Worm (Caenorhabditis elegans) whole organism, mixed stage, embryonic: ENCODE data around the gene clec-151.

ENCODE experiments used
- M03D4.4 ChIP-seq: sonication (generic microtip); optimal IDR thresholded peaks from 2 replicates; lab custom pipeline; 2017; ENCODE audit warnings: mild to moderate bottlenecking, missing genetic modification characterization, missing compliant biosample characterization
- blmp-1 ChIP-seq: fragments of 150-350 bp; optimal IDR thresholded peaks from 2 replicates; lab custom pipeline; 2014; ENCODE audit warnings: missing biosample characterization, missing genetic modification characterization
- ceh-39 ChIP-seq: fragments of 150-350 bp; optimal IDR thresholded peaks from 2 replicates; lab custom pipeline; 2014; ENCODE audit warnings: missing biosample characterization, missing genetic modification characterization
- ceh-43 ChIP-seq: fragments of 200-800 bp; sonication (Bioruptor generic); optimal IDR thresholded peaks from 2 replicates; lab custom pipeline; 2018; ENCODE audit warnings: mild to moderate bottlenecking, missing genetic modification characterization, moderate library complexity, missing compliant biosample characterization
- ceh-83 ChIP-seq: fragments of 200-800 bp; sonication (Bioruptor generic); optimal IDR thresholded peaks from 2 replicates; lab custom pipeline; 2018; ENCODE audit warnings: mild to moderate bottlenecking, missing genetic modification characterization, missing compliant biosample characterization
- ces-1 ChIP-seq: fragments of 150-350 bp; optimal IDR thresholded peaks from 2 replicates; lab custom pipeline; 2014; ENCODE audit warnings: missing biosample characterization, missing genetic modification reagents, missing genetic modification characterization
- cnd-1 ChIP-seq: fragments of 200-800 bp; sonication (Bioruptor generic); optimal IDR thresholded peaks from 2 replicates; lab custom pipeline; 2018; ENCODE audit warnings: mild to moderate bottlenecking, missing genetic modification characterization, missing compliant biosample characterization
- drap-1 ChIP-seq: fragments of 200-800 bp; sonication (Bioruptor generic); optimal IDR thresholded peaks from 3 replicates; lab custom pipeline; 2018; ENCODE audit warnings: mild to moderate bottlenecking, missing genetic modification characterization, missing compliant biosample characterization
- elt-1 ChIP-seq: sonication (generic microtip); optimal IDR thresholded peaks from 2 replicates; lab custom pipeline; 2017; ENCODE audit warnings: missing genetic modification characterization, mild to moderate bottlenecking, missing compliant biosample characterization, antibody characterized with exemption, moderate library complexity, borderline replicate concordance; ENCODE audit not compliant: insufficient read depth
- elt-3 ChIP-seq: fragments of 150-350 bp; optimal IDR thresholded peaks from 2 replicates; lab custom pipeline; 2014; ENCODE audit warnings: missing biosample characterization, missing genetic modification characterization
- flh-1 ChIP-seq: fragments of 200-800 bp; sonication (Bioruptor generic); optimal IDR thresholded peaks from 2 replicates; lab custom pipeline; 2018; ENCODE audit warnings: mild to moderate bottlenecking, missing genetic modification characterization, moderate library complexity, missing compliant biosample characterization
- ham-2 ChIP-seq: fragments of 200-800 bp; sonication (Bioruptor generic); optimal IDR thresholded peaks from 2 replicates; lab custom pipeline; 2018; ENCODE audit warnings: mild to moderate bottlenecking, missing genetic modification characterization, missing compliant biosample characterization
- hlh-1 ChIP-seq: fragments of 150-350 bp; optimal IDR thresholded peaks from 2 replicates; lab custom pipeline; 2014; ENCODE audit warnings: missing biosample characterization, missing genetic modification reagents, missing genetic modification characterization
- lin-13 ChIP-seq: fragments of 150-350 bp; optimal IDR thresholded peaks from 2 replicates; lab custom pipeline; 2014; ENCODE audit warnings: missing biosample characterization, missing genetic modification characterization
- lin-32 ChIP-seq: fragments of 200-800 bp; sonication (Bioruptor generic); optimal IDR thresholded peaks from 2 replicates; lab custom pipeline; 2018; ENCODE audit warnings: mild to moderate bottlenecking, missing genetic modification characterization, missing compliant biosample characterization
- lsy-2 ChIP-seq: fragments of 150-350 bp; optimal IDR thresholded peaks from 2 replicates; lab custom pipeline; 2014; ENCODE audit warnings: missing biosample characterization, missing genetic modification characterization
- mab-5 ChIP-seq: fragments of 150-350 bp; optimal IDR thresholded peaks from 2 replicates; lab custom pipeline; 2014; ENCODE audit warnings: missing biosample characterization, missing genetic modification characterization
- mep-1 ChIP-seq: fragments of 150-350 bp; optimal IDR thresholded peaks from 2 replicates; lab custom pipeline; 2017; ENCODE audit warnings: missing biosample characterization, missing genetic modification reagents, missing genetic modification characterization, inconsistent platforms
- nhr-12 ChIP-seq: fragments of 150-350 bp; optimal IDR thresholded peaks from 2 replicates; lab custom pipeline; 2014; ENCODE audit warnings: missing biosample characterization, missing genetic modification characterization
- nhr-2 ChIP-seq: fragments of 150-350 bp; optimal IDR thresholded peaks from 2 replicates; lab custom pipeline; 2014; ENCODE audit warnings: missing biosample characterization, missing genetic modification characterization
- nhr-237 ChIP-seq: fragments of 150-350 bp; optimal IDR thresholded peaks from 2 replicates; lab custom pipeline; 2014; ENCODE audit warnings: missing biosample characterization, missing genetic modification characterization
- nhr-28 ChIP-seq: fragments of 150-350 bp; optimal IDR thresholded peaks from 2 replicates; lab custom pipeline; 2014; ENCODE audit warnings: missing biosample characterization, missing genetic modification characterization
- nhr-76 ChIP-seq: sonication (generic microtip); optimal IDR thresholded peaks from 2 replicates; lab custom pipeline; 2017; ENCODE audit warnings: missing biosample characterization, missing genetic modification characterization
- pha-4 ChIP-seq: fragments of 150-350 bp; optimal IDR thresholded peaks from 2 replicates; lab custom pipeline; 2018; ENCODE audit warnings: missing biosample characterization, missing genetic modification reagents, missing genetic modification characterization
- sem-2 ChIP-seq: fragments of 200-800 bp; sonication (Bioruptor generic); optimal IDR thresholded peaks from 2 replicates; lab custom pipeline; 2018; ENCODE audit warnings: mild to moderate bottlenecking, missing genetic modification characterization, missing compliant biosample characterization
- sptf-1 ChIP-seq: sonication (generic microtip); optimal IDR thresholded peaks from 2 replicates; lab custom pipeline; 2017; ENCODE audit warnings: mild to moderate bottlenecking, missing genetic modification characterization, moderate library complexity, missing compliant biosample characterization
- tbx-8 ChIP-seq: fragments of 200-800 bp; sonication (Bioruptor generic); optimal IDR thresholded peaks from 2 replicates; lab custom pipeline; 2018; ENCODE audit warnings: mild to moderate bottlenecking, missing genetic modification characterization, moderate library complexity, missing compliant biosample characterization
- unc-120 ChIP-seq: sonication (generic microtip); optimal IDR thresholded peaks from 2 replicates; lab custom pipeline; 2017; ENCODE audit warnings: missing genetic modification characterization, missing compliant biosample characterization; ENCODE audit not compliant: poor library complexity, severe bottlenecking
- unc-39 ChIP-seq: fragments of 150-350 bp; optimal IDR thresholded peaks from 2 replicates; lab custom pipeline; 2014; ENCODE audit warnings: missing biosample characterization, missing genetic modification characterization
- unc-62 ChIP-seq: fragments of 150-350 bp; optimal IDR thresholded peaks from 2 replicates; lab custom pipeline; 2014; ENCODE audit warnings: missing biosample characterization, missing genetic modification reagents, missing genetic modification characterization
- zip-8 ChIP-seq: fragments of 150-350 bp; optimal IDR thresholded peaks from 2 replicates; lab custom pipeline; 2014; ENCODE audit warnings: missing biosample characterization, missing genetic modification characterization
- ztf-11 ChIP-seq: fragments of 150-350 bp; optimal IDR thresholded peaks from 2 replicates; lab custom pipeline; 2014; ENCODE audit warnings: missing biosample characterization, missing genetic modification characterization

clec-151 gene

DNA sequence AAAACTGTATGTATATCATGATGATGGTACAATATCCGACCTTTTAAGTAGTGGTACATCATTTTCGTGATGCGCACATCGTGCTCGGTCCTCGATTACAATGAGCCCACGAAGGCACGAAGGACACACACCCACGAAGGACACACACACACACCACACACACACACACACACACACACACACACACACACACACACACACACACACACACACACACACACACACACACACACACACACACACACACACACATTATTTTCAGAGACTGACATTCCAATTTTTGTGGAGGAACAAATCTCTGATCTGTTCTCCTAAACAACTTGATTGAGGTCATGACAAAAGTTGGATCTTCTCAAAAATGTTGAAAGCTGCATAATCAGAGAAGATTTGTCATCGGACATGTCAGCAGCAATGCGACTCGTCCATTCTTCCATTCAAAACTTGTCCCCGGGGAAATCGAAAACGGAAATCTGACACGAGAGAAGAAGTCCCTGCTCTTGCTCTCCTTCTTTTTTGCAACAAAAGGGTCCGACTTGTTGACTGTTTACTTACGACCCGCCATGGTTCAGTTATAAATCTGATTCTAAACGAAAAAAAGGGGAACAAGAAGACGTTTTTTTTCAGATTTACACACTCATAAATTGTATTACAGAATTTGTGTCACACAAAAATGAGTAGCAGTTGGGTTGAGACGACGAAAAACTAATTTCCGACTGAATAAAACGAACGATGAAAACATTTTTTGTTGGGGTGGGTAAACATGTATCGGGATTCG is 1.9 kb upstream of the clec-151 start:
- peak; percentile 37 for TF ChIP-seq cnd-1
- TF ChIP-seq ceh-39 (tag; lab: Kevin White, UChicago), result no peak
- no peak for TF ChIP-seq unc-39 (tag; lab: Kevin White, UChicago)
- TF ChIP-seq sem-2, result peak; percentile 53
- TF ChIP-seq blmp-1 (tag; lab: Kevin White, UChicago), result no peak
- peak; percentile 28 for TF ChIP-seq drap-1 (GFP tag; lab: Kevin White, UChicago)
- peak; percentile 52 for TF ChIP-seq M03D4.4 (tag; lab: Kevin White, UChicago)
- TF ChIP-seq lsy-2 (tag; lab: Kevin White, UChicago), result no peak

DNA sequence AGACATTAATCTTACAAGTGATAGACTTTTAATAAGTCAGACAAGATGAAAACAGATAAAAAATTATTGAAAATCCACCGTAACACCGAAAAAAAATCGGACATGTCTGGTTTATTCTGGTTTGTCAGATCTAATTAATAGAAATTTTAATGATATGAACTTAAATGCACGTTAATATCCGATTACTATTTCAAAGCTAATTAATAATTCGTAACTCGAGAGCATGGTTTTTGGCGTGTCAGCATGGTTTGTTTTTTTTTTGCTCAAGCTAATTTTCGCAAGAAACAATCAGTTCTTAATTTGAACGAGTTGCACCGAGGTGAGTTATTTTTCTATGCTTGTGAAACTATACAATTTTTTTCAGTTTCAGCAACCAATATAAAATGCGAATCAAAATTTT is 6.7 kb downstream of the clec-151 start, which contains the start of gene clec-153:
Gene clec-153 (plus strand): TSS at position 301 of the 400 bp plus-strand sequence.
- TF ChIP-seq ceh-39 (tag; lab: Kevin White, UChicago) (no peak), elt-1 (tag; lab: Kevin White, UChicago) (no peak), ces-1 (GFP tag; lab: Kevin White, UChicago) (no peak), nhr-237 (tag; lab: Kevin White, UChicago) (no peak), tbx-8 (GFP tag; lab: Kevin White, UChicago) (no peak), M03D4.4 (tag; lab: Kevin White, UChicago) (no peak), hlh-1 (tag; lab: Kevin White, UChicago) (no peak), nhr-28 (tag; lab: Kevin White, UChicago) (no peak), lin-13 (tag; lab: Kevin White, UChicago) (no peak), nhr-12 (tag; lab: Kevin White, UChicago) (no peak), sem-2 (no peak), unc-62 (no peak), flh-1 (no peak), blmp-1 (tag; lab: Kevin White, UChicago) (no peak), pha-4 (tag; lab: Kevin White, UChicago) (no peak), unc-120 (tag; lab: Kevin White, UChicago) (no peak), ztf-11 (tag; lab: Kevin White, UChicago) (no peak)

DNA sequence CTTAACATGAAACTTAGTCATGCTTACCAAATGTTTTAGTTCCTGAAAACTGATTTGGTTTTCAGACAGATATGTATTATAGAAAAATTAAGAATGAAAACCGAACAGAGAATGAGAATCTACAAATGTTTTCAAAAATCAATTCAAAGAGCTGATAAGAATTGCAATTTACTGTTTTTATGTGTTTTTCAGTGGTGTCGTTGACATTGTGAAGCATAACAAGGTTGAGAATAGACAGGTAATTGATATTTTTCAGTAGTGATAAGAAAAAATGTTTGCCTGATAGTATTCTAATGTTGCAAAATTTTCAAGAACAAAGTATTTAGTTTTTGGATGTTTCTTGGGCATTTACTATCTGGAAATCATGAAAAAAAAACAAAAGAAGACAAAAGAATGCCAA is 15.0 kb downstream of the clec-151 start, which contains the start of gene pfas-1:
Gene pfas-1 (minus strand): TSS at position 49 of the 400 bp plus-strand sequence.
- no peak for TF ChIP-seq elt-1 (tag; lab: Kevin White, UChicago)
- TF ChIP-seq lsy-2 (tag; lab: Kevin White, UChicago), result no peak
- no peak for TF ChIP-seq tbx-8 (GFP tag; lab: Kevin White, UChicago)
- TF ChIP-seq lin-13 (tag; lab: Kevin White, UChicago), result no peak
- no peak for TF ChIP-seq sptf-1 (tag; lab: Kevin White, UChicago)
- no peak for TF ChIP-seq M03D4.4 (tag; lab: Kevin White, UChicago)
- TF ChIP-seq unc-120 (tag; lab: Kevin White, UChicago), result no peak
- TF ChIP-seq elt-3, result no peak
- TF ChIP-seq nhr-12 (tag; lab: Kevin White, UChicago), result no peak
- TF ChIP-seq unc-62, result no peak
- TF ChIP-seq hlh-1 (tag; lab: Kevin White, UChicago), result no peak
- no peak for TF ChIP-seq cnd-1
- no peak for TF ChIP-seq mab-5 (tag; lab: Kevin White, UChicago)
- no peak for TF ChIP-seq nhr-237 (tag; lab: Kevin White, UChicago)
- TF ChIP-seq blmp-1 (tag; lab: Kevin White, UChicago), result no peak
- TF ChIP-seq pha-4 (tag; lab: Kevin White, UChicago), result no peak

DNA sequence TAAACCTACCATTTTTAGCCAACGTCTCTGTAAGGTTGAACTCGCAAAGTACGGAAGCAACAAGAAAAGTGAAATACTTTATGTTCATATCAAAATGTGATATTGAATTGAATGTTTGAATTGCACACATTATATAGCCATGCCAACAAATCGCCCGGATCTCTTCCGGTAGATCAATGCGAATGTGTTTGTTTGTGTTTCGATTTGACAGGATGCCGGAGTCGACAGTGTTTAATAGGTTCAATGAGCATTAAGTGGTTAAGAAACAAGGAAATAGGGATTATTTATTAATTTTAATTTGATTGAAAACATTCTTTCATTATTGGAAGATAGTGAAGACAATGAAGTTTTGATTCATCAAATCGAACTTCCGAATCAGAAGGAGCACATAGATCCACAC is 18.0 kb downstream of the clec-151 start, which contains the start of gene pqn-29:
Gene pqn-29 (minus strand): TSS at position 101 of the 400 bp plus-strand sequence.
- no peak for TF ChIP-seq zip-8
- TF ChIP-seq cnd-1, result no peak
- TF ChIP-seq lsy-2 (tag; lab: Kevin White, UChicago), result no peak
- TF ChIP-seq nhr-76, result no peak
- TF ChIP-seq ham-2 (GFP tag; lab: Kevin White, UChicago), result no peak
- TF ChIP-seq ceh-43 (GFP tag; lab: Kevin White, UChicago), result no peak
- TF ChIP-seq sptf-1 (tag; lab: Kevin White, UChicago), result no peak
- TF ChIP-seq elt-3, result no peak
- no peak for TF ChIP-seq mep-1
- TF ChIP-seq tbx-8 (GFP tag; lab: Kevin White, UChicago), result no peak
- TF ChIP-seq nhr-237 (tag; lab: Kevin White, UChicago), result no peak
- no peak for TF ChIP-seq nhr-2
- TF ChIP-seq unc-62, result no peak
- no peak for TF ChIP-seq lin-32 (GFP tag; lab: Kevin White, UChicago)
- TF ChIP-seq ceh-83 (GFP tag; lab: Kevin White, UChicago), result no peak
- TF ChIP-seq, all 35 proteins: peak for 0
